Worm (Caenorhabditis elegans) whole organism, L3 larva: ENCODE results near the gene C53B7.3.

Source experiments
- egl-5 ChIP-seq: fragments of 150-350 bp; optimal IDR thresholded peaks from 2 replicates; lab custom pipeline; 2017; ENCODE audit warnings: missing biosample characterization, missing genetic modification reagents, missing genetic modification characterization, inconsistent platforms
- fkh-10 ChIP-seq: sonication (generic microtip); optimal IDR thresholded peaks from 2 replicates; lab custom pipeline; 2017; ENCODE audit warnings: missing biosample characterization, missing genetic modification reagents, missing genetic modification characterization
- lin-39 ChIP-seq: fragments of 150-350 bp; optimal IDR thresholded peaks from 2 replicates; lab custom pipeline; 2018; ENCODE audit warnings: missing biosample characterization, missing genetic modification reagents, missing genetic modification characterization
- mdl-1 ChIP-seq: fragments of 150-350 bp; optimal IDR thresholded peaks from 2 replicates; lab custom pipeline; 2014; ENCODE audit warnings: missing biosample characterization, missing genetic modification characterization
- mml-1 ChIP-seq: fragments of 150-350 bp; sonication (generic microtip); optimal IDR thresholded peaks from 3 replicates; lab custom pipeline; 2014; ENCODE audit warnings: missing biosample characterization, missing genetic modification characterization
- nfya-1 ChIP-seq: sonication (generic microtip); optimal IDR thresholded peaks from 2 replicates; lab custom pipeline; 2017; ENCODE audit warnings: missing genetic modification characterization, mild to moderate bottlenecking, missing compliant biosample characterization, antibody characterized with exemption, moderate library complexity; ENCODE audit not compliant: insufficient read depth
- nhr-12 ChIP-seq: fragments of 150-350 bp; optimal IDR thresholded peaks from 2 replicates; lab custom pipeline; 2014; ENCODE audit warnings: missing biosample characterization, missing genetic modification characterization
- nhr-28 ChIP-seq: fragments of 150-350 bp; optimal IDR thresholded peaks from 2 replicates; lab custom pipeline; 2014; ENCODE audit warnings: missing biosample characterization, missing genetic modification characterization
- nhr-76 ChIP-seq: fragments of 150-350 bp; sonication (generic microtip); optimal IDR thresholded peaks from 5 replicates; lab custom pipeline; 2014; ENCODE audit warnings: missing biosample characterization, missing genetic modification characterization
- nhr-77 ChIP-seq: fragments of 150-350 bp; optimal IDR thresholded peaks from 2 replicates; lab custom pipeline; 2014; ENCODE audit warnings: missing biosample characterization, missing genetic modification characterization
- pqm-1 ChIP-seq: fragments of 150-350 bp; optimal IDR thresholded peaks from 2 replicates; lab custom pipeline; 2017; ENCODE audit warnings: missing biosample characterization, missing genetic modification characterization, inconsistent platforms
- skn-1 ChIP-seq: fragments of 150-350 bp; optimal IDR thresholded peaks from 2 replicates; lab custom pipeline; 2014; ENCODE audit warnings: missing biosample characterization, missing genetic modification characterization
- tbx-2 ChIP-seq: sonication (generic microtip); optimal IDR thresholded peaks from 2 replicates; lab custom pipeline; 2016; ENCODE audit warnings: mild to moderate bottlenecking, missing genetic modification characterization, missing compliant biosample characterization

ce11 chrX:6865839-6866238, 21.3 kb downstream of the C53B7.3 start, which contains the start of gene odr-10:
- TF ChIP-seq skn-1 (tag; lab: Kevin White, UChicago): no peak
- TF ChIP-seq mdl-1: no peak
- no peak for TF ChIP-seq mml-1 (tag; lab: Kevin White, UChicago)
- TF ChIP-seq lin-39 (tag; lab: Kevin White, UChicago): no peak
- no peak for TF ChIP-seq nhr-77 (tag; lab: Kevin White, UChicago)
- no peak for TF ChIP-seq nhr-76 (tag; lab: Kevin White, UChicago)
- TF ChIP-seq nfya-1 (tag; lab: Kevin White, UChicago): no peak
- no peak for TF ChIP-seq tbx-2 (tag; lab: Kevin White, UChicago)
- TF ChIP-seq pqm-1 (tag; lab: Kevin White, UChicago): no peak
- TF ChIP-seq nhr-28: no peak
- TF ChIP-seq egl-5 (tag; lab: Kevin White, UChicago): no peak
- TF ChIP-seq fkh-10 (GFP tag; lab: Kevin White, UChicago): no peak
- no peak for TF ChIP-seq nhr-12
